Worm (Caenorhabditis elegans): ENCODE data around the gene pvf-1.
A peak's percentile ranks its signal among the peaks of the same experiment; 100 is the strongest.

The pvf-1 gene

DNA sequence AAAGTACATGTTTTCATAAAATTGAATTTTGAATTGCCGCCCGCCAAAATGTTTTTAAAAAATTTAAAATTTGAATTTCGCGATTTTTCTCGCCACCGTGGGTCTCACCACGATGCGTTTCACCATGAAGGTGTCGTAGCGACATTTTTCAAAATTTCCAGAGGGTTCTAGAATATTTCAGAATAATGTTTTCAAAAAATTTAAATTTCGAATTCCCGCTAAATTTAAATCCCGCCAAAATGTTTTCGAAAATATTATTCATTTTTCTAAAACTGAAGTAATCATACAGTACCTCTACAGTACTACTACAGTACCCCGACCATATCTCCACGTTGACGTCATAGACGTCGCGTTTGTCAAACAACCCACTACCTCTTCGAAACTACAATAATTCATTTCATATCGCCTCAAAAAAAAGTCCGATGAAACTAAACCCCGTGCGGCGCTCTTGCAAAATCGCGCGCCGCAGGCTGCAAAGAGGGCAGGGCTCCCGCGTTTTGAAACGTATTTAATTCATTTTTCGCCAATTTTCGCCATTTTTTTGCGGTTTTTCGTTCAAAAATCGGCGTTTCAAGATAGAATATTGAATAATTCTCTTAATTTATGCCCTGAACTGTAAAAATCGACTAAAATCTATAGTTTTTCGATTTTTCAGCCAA lies at the start of gene pvf-1, which contains the start of gene Y39A3CL.7:
pvf-1 (minus strand) TSS at position 51 of the 659 bp plus-strand sequence.
Y39A3CL.7 (plus strand) TSS at position 656 of the 659 bp plus-strand sequence.
- TF ChIP-seq W03F9.2 (tag; optimal IDR thresholded peaks at IDR 0.05): no peak
- no peak for TF ChIP-seq him-1 (tag; optimal IDR thresholded peaks at IDR 0.05)
- TF ChIP-seq dao-5 (tag; optimal IDR thresholded peaks at IDR 0.05): no peak

DNA sequence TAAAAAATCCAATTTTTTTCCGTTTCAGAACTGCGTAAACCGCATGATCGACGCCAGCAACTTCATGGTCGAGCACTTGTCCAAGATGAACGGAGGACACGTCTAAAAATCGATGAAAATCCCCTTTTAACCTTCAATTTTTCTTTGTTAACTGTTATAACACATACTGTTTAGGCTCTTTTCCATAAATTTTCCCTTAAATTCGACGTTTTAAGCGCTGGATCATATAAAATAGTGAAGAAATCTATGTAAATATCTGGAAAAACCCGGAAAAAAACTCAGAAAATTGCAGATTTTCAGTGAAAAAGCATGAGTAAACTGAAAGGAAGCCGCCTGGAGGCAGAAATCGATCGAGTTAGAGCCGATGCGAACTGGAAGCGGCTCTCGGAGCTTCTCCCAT lies 36.0 kb upstream of the pvf-1 start, which contains the start of gene ttc-7:
ttc-7 (plus strand) TSS at position 301 of the 400 bp plus-strand sequence.
- no peak for TF ChIP-seq dao-5 (tag; optimal IDR thresholded peaks at IDR 0.05)
- TF ChIP-seq W03F9.2 (tag; optimal IDR thresholded peaks at IDR 0.05): no peak
- TF ChIP-seq him-1 (tag; optimal IDR thresholded peaks at IDR 0.05): no peak

DNA sequence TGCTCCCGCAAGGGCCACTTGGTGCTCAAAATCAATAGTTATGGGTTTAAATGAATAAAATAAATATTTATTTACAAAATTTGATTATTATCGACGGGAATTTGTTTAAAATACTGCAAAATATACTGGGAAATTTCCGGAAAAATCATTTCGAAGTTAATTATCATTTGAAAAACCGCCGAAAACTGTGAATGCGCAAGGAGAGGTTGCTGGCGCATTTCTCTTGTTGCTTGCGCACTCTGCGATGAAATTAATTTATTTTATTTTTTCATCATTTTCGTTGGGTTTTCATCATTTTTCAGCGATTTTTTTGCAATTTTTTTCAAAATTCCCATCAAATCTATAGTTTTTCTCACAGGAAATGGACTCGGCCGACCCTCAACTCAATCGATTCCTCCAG lies 35.4 kb upstream of the pvf-1 start, which contains the start of gene ddp-1:
ddp-1 (plus strand) TSS at position 357 of the 400 bp plus-strand sequence.
- TF ChIP-seq dao-5 (tag; optimal IDR thresholded peaks at IDR 0.05): no peak
- peak; percentile 96 for TF ChIP-seq W03F9.2 (tag; optimal IDR thresholded peaks at IDR 0.05)
- peak; percentile 80 for TF ChIP-seq him-1 (tag; optimal IDR thresholded peaks at IDR 0.05)

DNA sequence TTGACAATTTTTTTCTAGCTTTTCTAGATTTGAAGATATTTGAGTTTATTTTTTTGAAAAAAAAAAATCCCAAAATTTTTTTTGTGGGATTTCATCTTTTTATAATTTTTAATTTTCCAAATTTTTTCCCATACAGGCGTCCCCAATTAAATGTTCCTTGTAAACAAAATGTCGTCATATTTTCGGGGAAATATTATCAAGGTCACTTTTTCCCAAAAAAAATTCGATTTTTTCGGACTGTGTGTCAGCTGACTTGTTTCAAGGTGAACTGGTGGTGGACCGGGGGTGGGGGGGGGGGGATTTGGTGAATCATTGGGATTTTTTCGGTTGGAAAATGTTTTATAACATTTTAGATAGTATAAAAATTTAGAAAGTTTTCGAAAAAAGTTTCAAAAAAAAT lies 32.6 kb upstream of the pvf-1 start:
- TF ChIP-seq W03F9.2 (tag; optimal IDR thresholded peaks at IDR 0.05) (no peak), dao-5 (tag; optimal IDR thresholded peaks at IDR 0.05) (no peak), him-1 (tag; optimal IDR thresholded peaks at IDR 0.05) (no peak)

DNA sequence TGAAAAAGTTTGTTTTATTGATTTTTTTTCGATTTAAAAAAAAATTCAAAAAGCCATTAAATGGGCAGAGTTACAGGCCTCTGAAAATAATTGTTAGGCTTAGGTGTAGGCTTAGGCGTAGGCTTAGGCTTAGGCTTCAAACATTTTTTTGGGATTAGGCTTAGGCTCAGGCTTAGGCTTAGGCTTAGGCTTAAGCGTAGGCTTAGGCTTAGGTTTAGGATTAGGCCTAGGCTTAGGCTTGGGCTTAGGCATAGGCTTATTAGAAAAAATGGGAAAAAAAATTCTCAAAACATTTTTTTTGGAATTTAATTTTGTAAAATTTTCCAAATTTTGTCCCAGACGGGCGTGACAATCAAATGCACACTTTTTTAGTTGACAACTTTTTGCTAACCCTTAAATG lies 32.1 kb upstream of the pvf-1 start:
- no peak for TF ChIP-seq him-1 (tag; optimal IDR thresholded peaks at IDR 0.05)

DNA sequence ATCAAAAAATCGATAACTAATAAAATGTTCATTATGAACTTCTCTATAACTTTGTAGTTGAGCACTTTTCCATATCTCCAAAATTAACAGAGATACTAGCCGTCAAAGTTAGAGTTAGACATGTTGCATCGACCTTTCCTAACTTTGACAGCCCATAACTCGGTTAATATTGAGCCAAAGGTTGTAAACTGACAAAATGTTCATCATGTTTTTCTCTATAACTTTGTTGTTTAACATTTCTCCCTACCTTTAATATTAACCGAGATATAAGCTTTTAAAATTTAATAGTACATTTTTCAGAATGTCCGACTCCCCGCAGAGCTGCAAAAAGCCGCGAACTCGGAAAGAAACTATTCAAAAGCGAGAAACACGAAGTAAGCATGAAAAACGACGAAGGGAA lies 31.0 kb upstream of the pvf-1 start, which contains the start of gene hlh-33:
hlh-33 (plus strand) TSS at position 301 of the 400 bp plus-strand sequence.
- TF ChIP-seq dao-5 (tag; optimal IDR thresholded peaks at IDR 0.05) (no peak), him-1 (tag; optimal IDR thresholded peaks at IDR 0.05) (no peak), W03F9.2 (tag; optimal IDR thresholded peaks at IDR 0.05) (no peak)

DNA sequence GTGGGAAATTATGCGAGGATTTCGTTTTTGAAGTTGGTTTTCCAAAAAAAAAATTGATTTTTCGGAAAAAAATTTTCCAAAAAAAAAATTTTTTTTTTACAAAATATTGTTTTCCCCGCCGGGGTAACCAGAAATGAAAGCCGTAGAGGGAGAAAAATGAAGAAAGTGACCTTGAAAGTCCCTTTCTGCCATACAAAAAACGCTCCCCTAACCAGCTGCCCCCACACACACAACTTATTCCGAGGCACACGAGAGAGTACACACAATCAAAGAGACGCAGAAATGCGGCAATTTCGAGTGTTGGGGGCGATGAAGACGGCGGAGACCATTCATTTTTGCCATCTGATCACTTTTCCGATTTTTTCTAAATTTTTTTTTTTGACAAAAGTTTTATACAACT lies 29.8 kb upstream of the pvf-1 start:
- TF ChIP-seq him-1 (tag; optimal IDR thresholded peaks at IDR 0.05) (no peak), W03F9.2 (tag; optimal IDR thresholded peaks at IDR 0.05) (no peak), dao-5 (tag; optimal IDR thresholded peaks at IDR 0.05) (no peak)

DNA sequence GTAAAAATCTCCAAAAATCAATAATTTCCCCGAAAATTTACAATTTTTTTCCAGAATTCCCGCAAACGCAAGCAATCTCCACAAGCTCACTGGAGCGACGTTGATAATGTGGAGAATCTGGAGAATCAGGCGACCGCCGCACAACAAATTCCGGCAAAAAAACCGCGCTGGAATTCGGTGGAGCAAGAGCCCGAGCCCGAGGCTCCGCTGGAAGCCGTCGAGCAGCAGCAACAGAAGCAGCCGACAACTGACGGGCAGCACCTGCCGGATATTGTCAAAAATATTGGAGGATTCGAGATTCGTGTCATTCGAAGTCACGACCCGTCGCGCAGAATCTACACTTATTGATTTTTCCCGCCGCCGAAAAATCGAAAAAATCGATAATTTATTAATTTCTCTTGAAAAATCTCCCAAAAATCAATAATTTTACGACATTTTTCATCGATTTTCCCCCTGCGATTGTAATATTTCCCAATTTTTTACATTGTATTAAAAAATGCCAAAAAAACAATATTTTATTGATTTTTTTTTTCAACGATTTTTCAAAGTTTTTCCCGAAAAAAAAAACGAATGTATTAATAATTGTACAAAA lies 28.1 kb upstream of the pvf-1 start:
- TF ChIP-seq him-1 (tag; optimal IDR thresholded peaks at IDR 0.05) (no peak), W03F9.2 (tag; optimal IDR thresholded peaks at IDR 0.05) (no peak)

ce11 chrIII:1848747-1849146 lies 24.6 kb upstream of the pvf-1 start, which contains the start of gene pqn-82:
Gene pqn-82, plus strand, starts transcription at chrIII:1849047.
- no peak for TF ChIP-seq him-1 (tag; optimal IDR thresholded peaks at IDR 0.05)
- no peak for TF ChIP-seq W03F9.2 (tag; optimal IDR thresholded peaks at IDR 0.05)
- TF ChIP-seq dao-5 (tag; optimal IDR thresholded peaks at IDR 0.05): no peak

DNA sequence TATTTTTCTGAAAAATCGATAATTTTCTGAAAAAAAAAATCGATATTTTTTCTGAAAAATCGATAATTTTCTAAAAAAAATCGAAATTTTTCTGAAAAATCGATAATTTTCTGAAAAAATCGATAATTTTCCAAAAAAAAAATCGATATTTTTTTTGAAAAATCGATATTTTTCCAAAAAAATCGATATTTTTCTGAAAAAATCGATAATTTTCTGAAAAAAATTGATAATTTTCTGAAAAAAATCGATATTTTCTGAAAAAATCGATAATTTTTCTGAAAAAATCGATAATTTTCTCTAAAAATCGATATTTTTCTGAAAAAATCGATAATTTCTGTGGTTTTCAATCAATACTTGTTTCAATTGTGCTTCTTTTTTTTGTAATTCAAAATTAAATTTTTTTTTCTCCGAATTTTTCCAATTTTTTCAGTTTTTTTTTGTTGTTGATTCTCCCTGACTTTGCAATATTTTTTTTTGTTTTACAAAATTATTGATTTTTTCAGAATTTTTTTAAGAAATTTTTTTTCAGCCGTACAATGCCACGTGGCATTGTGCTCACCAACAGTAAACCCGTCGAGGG lies 10.0 kb upstream of the pvf-1 start, which contains the start of gene rexd-1:
rexd-1 (plus strand) TSS at position 530 of the 580 bp plus-strand sequence.
- no peak for TF ChIP-seq him-1 (tag; optimal IDR thresholded peaks at IDR 0.05)
- no peak for TF ChIP-seq dao-5 (tag; optimal IDR thresholded peaks at IDR 0.05)
- TF ChIP-seq W03F9.2 (tag; optimal IDR thresholded peaks at IDR 0.05): no peak

- TF ChIP-seq him-1 (tag; optimal IDR thresholded peaks at IDR 0.05) (no peak), W03F9.2 (tag; optimal IDR thresholded peaks at IDR 0.05) (no peak), dao-5 (tag; optimal IDR thresholded peaks at IDR 0.05) (no peak)
Measured at ce11 chrIII:1832453-1832852, 8.3 kb upstream of the pvf-1 start.

- TF ChIP-seq W03F9.2 (tag; optimal IDR thresholded peaks at IDR 0.05) (no peak), him-1 (tag; optimal IDR thresholded peaks at IDR 0.05) (no peak), dao-5 (tag; optimal IDR thresholded peaks at IDR 0.05) (no peak)
Measured at ce11 chrIII:1831104-1831503, 7.0 kb upstream of the pvf-1 start.

ce11 chrIII:1819049-1819597 lies 5.0 kb downstream of the pvf-1 start:
- TF ChIP-seq W03F9.2 (tag; optimal IDR thresholded peaks at IDR 0.05) (peak; percentile 18), dao-5 (tag; optimal IDR thresholded peaks at IDR 0.05) (no peak), him-1 (tag; optimal IDR thresholded peaks at IDR 0.05) (no peak)
